Fruit fly (Drosophila melanogaster): ENCODE results near the gene CG31088.

CG31088 gene

DNA sequence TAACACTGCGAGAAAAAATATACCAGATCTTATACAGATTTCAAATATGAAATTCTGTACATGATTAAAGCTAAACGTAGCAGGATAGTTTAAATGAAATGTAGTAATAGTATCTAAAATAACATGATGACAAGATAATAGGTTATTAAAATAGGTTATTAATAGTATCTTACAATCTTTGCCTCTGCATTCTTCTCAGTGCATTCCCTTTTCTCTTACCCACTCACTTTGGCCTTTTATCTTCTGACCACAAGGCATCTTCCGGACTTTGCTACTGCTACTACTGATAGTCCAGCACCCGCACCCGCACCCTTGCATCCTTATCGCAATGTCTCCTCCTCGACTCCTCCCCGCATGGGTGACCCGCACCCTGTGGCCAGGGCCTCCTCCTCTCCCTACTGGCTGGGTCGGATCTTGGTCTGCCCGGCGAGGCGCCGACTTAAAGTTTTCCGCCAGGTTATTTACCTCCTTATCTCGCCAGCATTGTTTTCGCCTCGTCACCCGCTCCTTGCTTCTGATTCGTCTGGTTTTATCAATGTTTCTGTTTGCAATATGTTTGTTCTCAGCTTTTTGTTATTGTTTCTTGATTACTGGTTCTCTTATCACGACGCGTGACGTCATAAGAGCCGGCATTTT is 33.9 kb upstream of the CG31088 start (continued):
- TF ChIP-seq prd (optimal IDR thresholded peaks at IDR 0.05): no peak
- peak; percentile 64; the same call in 2 of the 3 replicates for TF ChIP-seq prd (GFP tag; IDR thresholded peaks at IDR 0.05)
- TF ChIP-seq CG15514 (GFP tag; optimal IDR thresholded peaks at IDR 0.05): no peak
- TF ChIP-seq CG6272 (GFP tag; IDR thresholded peaks at IDR 0.05): no peak
- no peak for TF ChIP-seq CG17612 (GFP tag; IDR thresholded peaks at IDR 0.05)
- TF ChIP-seq h (optimal IDR thresholded peaks at IDR 0.05): no peak
- peak; percentile 53 for TF ChIP-seq Sox102F (GFP tag; optimal IDR thresholded peaks at IDR 0.05)
- no peak for TF ChIP-seq cato (GFP tag; optimal IDR thresholded peaks at IDR 0.05; ENCODE audit: borderline replicate concordance)
- TF ChIP-seq CG18476 (GFP tag; optimal IDR thresholded peaks at IDR 0.05): peak; percentile 34
- no peak; the same call in 1 of the 2 replicates for TF ChIP-seq sisA (GFP tag; IDR thresholded peaks at IDR 0.05)
- no peak for TF ChIP-seq en (GFP tag; optimal IDR thresholded peaks at IDR 0.05)
- peak; percentile 65 for TF ChIP-seq dmrt99B (tag; optimal IDR thresholded peaks at IDR 0.05)
- no peak for TF ChIP-seq run (tag; optimal IDR thresholded peaks at IDR 0.05)
- TF ChIP-seq gsb (GFP tag; IDR thresholded peaks at IDR 0.05): no peak
- TF ChIP-seq Hmx (GFP tag; optimal IDR thresholded peaks at IDR 0.05): no peak
- TF ChIP-seq lilli (GFP tag; optimal IDR thresholded peaks at IDR 0.05): peak; percentile 33
- no peak for TF ChIP-seq CG7271 (tag; optimal IDR thresholded peaks at IDR 0.05)
- TF ChIP-seq nau (GFP tag; optimal IDR thresholded peaks at IDR 0.05): peak; percentile 12
- no peak for TF ChIP-seq twi (tag; optimal IDR thresholded peaks at IDR 0.05)
- no peak for TF ChIP-seq CG1233 (GFP tag; optimal IDR thresholded peaks at IDR 0.05)
- no peak for TF ChIP-seq Bteb2 (GFP tag; optimal IDR thresholded peaks at IDR 0.05)
- TF ChIP-seq CG18764 (GFP tag; optimal IDR thresholded peaks at IDR 0.05): no peak
- TF ChIP-seq Sin3A (optimal IDR thresholded peaks at IDR 0.05): no peak
- no peak for TF ChIP-seq ems (GFP tag; optimal IDR thresholded peaks at IDR 0.05)
- TF ChIP-seq Sry-δ (GFP tag; optimal IDR thresholded peaks at IDR 0.05): no peak
- no peak for TF ChIP-seq CG17912 (GFP tag; optimal IDR thresholded peaks at IDR 0.05)
- no peak for TF ChIP-seq CG12744 (GFP tag; optimal IDR thresholded peaks at IDR 0.05)
- TF ChIP-seq sd (tag; optimal IDR thresholded peaks at IDR 0.05): no peak
- no peak for TF ChIP-seq CG11560 (tag; IDR thresholded peaks at IDR 0.05)
- no peak for TF ChIP-seq CG10654 (GFP tag; optimal IDR thresholded peaks at IDR 0.05)
- TF ChIP-seq CG3163 (GFP tag; optimal IDR thresholded peaks at IDR 0.05): no peak
- peak; percentile 60; the same call in 1 of the 2 replicates for TF ChIP-seq vvl (GFP tag; IDR thresholded peaks at IDR 0.05)
- no peak for TF ChIP-seq salm (tag; optimal IDR thresholded peaks at IDR 0.05)
- peak; percentile 41 for TF ChIP-seq CG1602 (GFP tag; optimal IDR thresholded peaks at IDR 0.05)
- no peak for TF ChIP-seq CG9215 (GFP tag; IDR thresholded peaks at IDR 0.05)
- TF ChIP-seq dan (GFP tag; IDR thresholded peaks at IDR 0.05): no peak
- TF ChIP-seq CG6654 (GFP tag; optimal IDR thresholded peaks at IDR 0.05): no peak
- TF ChIP-seq jing (GFP tag; optimal IDR thresholded peaks at IDR 0.05): no peak
- TF ChIP-seq CG6765 (GFP tag; optimal IDR thresholded peaks at IDR 0.05): no peak
- no peak for TF ChIP-seq ash1 (GFP tag; optimal IDR thresholded peaks at IDR 0.05)
- TF ChIP-seq ara (GFP tag; IDR thresholded peaks at IDR 0.05): peak; percentile 55
- TF ChIP-seq Dad (GFP tag; optimal IDR thresholded peaks at IDR 0.05): no peak
- TF ChIP-seq Dll (GFP tag; IDR thresholded peaks at IDR 0.05; ENCODE audit: partially characterized antibody): no peak
- TF ChIP-seq CG15073 (GFP tag; optimal IDR thresholded peaks at IDR 0.05): no peak
- no peak for TF ChIP-seq btn (GFP tag; optimal IDR thresholded peaks at IDR 0.05)
- peak; percentile 66 for TF ChIP-seq Med (GFP tag)
- TF ChIP-seq CG9932 (GFP tag; IDR thresholded peaks at IDR 0.05): no peak
- TF ChIP-seq oc (tag; optimal IDR thresholded peaks at IDR 0.05): no peak
- TF ChIP-seq zf30C (GFP tag; optimal IDR thresholded peaks at IDR 0.05): peak; percentile 63
- peak; percentile 56 for TF ChIP-seq CG10267 (tag; optimal IDR thresholded peaks at IDR 0.05)
- peak; percentile 77 for TF ChIP-seq Nf-YC (tag; optimal IDR thresholded peaks at IDR 0.05)
- no peak for TF ChIP-seq Usf (GFP tag; optimal IDR thresholded peaks at IDR 0.05)
